Worm (Caenorhabditis elegans) whole organism, L4 larva: Measurements from ENCODE around the gene ucp-4.

Experiments
- attf-4 ChIP-seq: sonication (generic microtip); optimal IDR thresholded peaks from 3 replicates; lab custom pipeline; 2017; ENCODE audit warnings: missing biosample characterization, missing genetic modification characterization
- ceh-28 ChIP-seq: fragments of 150-350 bp; optimal IDR thresholded peaks from 2 replicates; lab custom pipeline; 2014; ENCODE audit warnings: missing biosample characterization, missing genetic modification reagents, missing genetic modification characterization

ce11 chrV:9291919-9292318, 42.2 kb upstream of the ucp-4 start, which contains the start of gene ZK682.7:
- TF ChIP-seq ceh-28 (no peak), attf-4 (tag; lab: Kevin White, UChicago) (no peak)
